Fruit fly (Drosophila melanogaster) whole organism, embryonic: Measurements from ENCODE around the gene CG32192.
A peak's percentile ranks its signal among the peaks of the same experiment; 100 is the strongest.

ENCODE experiments used
- Bdp1 ChIP-seq: fragments of 200-800 bp; sonication (Bioruptor generic); optimal IDR thresholded peaks from 3 replicates; lab custom pipeline; 2016; ENCODE audit warnings: missing biosample characterization, missing genetic modification characterization
- CG13894 ChIP-seq: fragments of 200-800 bp; sonication (Bioruptor generic); optimal IDR thresholded peaks from 3 replicates; lab custom pipeline; 2018; ENCODE audit warnings: missing biosample characterization, mild to moderate bottlenecking, missing genetic modification characterization, moderate library complexity
- CG14050 ChIP-seq: fragments of 200-800 bp; sonication (Bioruptor generic); IDR thresholded peaks from 3 replicates; pipeline ENCODE4 v1.3.6; 2022; ENCODE audit warnings: missing biosample characterization, missing genetic modification characterization
- CG15011 ChIP-seq: fragments of 200-800 bp; sonication (Bioruptor generic); optimal IDR thresholded peaks from 3 replicates; lab custom pipeline; 2018; ENCODE audit warnings: missing biosample characterization, mild to moderate bottlenecking, missing genetic modification characterization
- CG1792 ChIP-seq: fragments of 200-800 bp; sonication (Bioruptor generic); optimal IDR thresholded peaks from 2 replicates; lab custom pipeline; 2016; ENCODE audit warnings: missing biosample characterization, missing genetic modification characterization
- CG18599 ChIP-seq: fragments of 200-800 bp; sonication (Bioruptor generic); optimal IDR thresholded peaks from 3 replicates; lab custom pipeline; 2017; ENCODE audit warnings: missing biosample characterization, missing genetic modification characterization, mild to moderate bottlenecking, moderate library complexity, missing genetic modification reagents
- CG2120 ChIP-seq: fragments of 200-800 bp; sonication (Bioruptor generic); optimal IDR thresholded peaks from 3 replicates; lab custom pipeline; 2016; ENCODE audit warnings: missing biosample characterization, missing genetic modification characterization
- CG2678 ChIP-seq: fragments of 200-800 bp; sonication (Bioruptor generic); optimal IDR thresholded peaks from 3 replicates; lab custom pipeline; 2019; ENCODE audit warnings: missing biosample characterization, mild to moderate bottlenecking, missing genetic modification characterization, moderate library complexity
- CG3281 ChIP-seq: fragments of 200-800 bp; sonication (Bioruptor generic); optimal IDR thresholded peaks from 3 replicates; lab custom pipeline; 2017; ENCODE audit warnings: missing biosample characterization, mild to moderate bottlenecking, missing genetic modification characterization
- CG3847 ChIP-seq: fragments of 200-800 bp; sonication (Bioruptor generic); IDR thresholded peaks from 2 replicates; pipeline ENCODE4 v1.3.6; 2022; ENCODE audit warnings: missing biosample characterization, missing genetic modification characterization
- CG6175 ChIP-seq: fragments of 200-800 bp; sonication (Bioruptor generic); IDR thresholded peaks from 3 replicates; pipeline ENCODE4 v1.3.6; 2022; ENCODE audit warnings: missing biosample characterization, missing genetic modification characterization
- CG6683 ChIP-seq: fragments of 200-800 bp; sonication (Bioruptor generic); optimal IDR thresholded peaks from 2 replicates; lab custom pipeline; 2017; ENCODE audit warnings: missing biosample characterization, mild to moderate bottlenecking, missing genetic modification characterization, missing genetic modification reagents
- CG7372 ChIP-seq: fragments of 200-800 bp; sonication (Bioruptor generic); IDR thresholded peaks from 2 replicates; pipeline ENCODE4 v1.3.6; 2022; ENCODE audit warnings: missing biosample characterization, missing genetic modification characterization
- CG7556 ChIP-seq: fragments of 200-800 bp; sonication (Bioruptor generic); optimal IDR thresholded peaks from 2 replicates; lab custom pipeline; 2017; ENCODE audit warnings: missing biosample characterization, mild to moderate bottlenecking, missing genetic modification characterization
- CG7786 ChIP-seq: fragments of 200-800 bp; sonication (Bioruptor generic); optimal IDR thresholded peaks from 2 replicates; lab custom pipeline; 2016; ENCODE audit warnings: missing biosample characterization, missing genetic modification characterization
- CG8944 ChIP-seq: fragments of 200-800 bp; sonication (Bioruptor generic); optimal IDR thresholded peaks from 3 replicates; lab custom pipeline; 2016; ENCODE audit warnings: missing biosample characterization, missing genetic modification characterization
- CG9727 ChIP-seq: fragments of 200-800 bp; sonication (Bioruptor generic); optimal IDR thresholded peaks from 3 replicates; lab custom pipeline; 2017; ENCODE audit warnings: missing biosample characterization, mild to moderate bottlenecking, missing genetic modification characterization
- D19A ChIP-seq: fragments of 200-800 bp; optimal IDR thresholded peaks from 3 replicates; lab custom pipeline; 2019; ENCODE audit warnings: missing biosample characterization, mild to moderate bottlenecking, missing genetic modification characterization, moderate library complexity
- D19B ChIP-seq: fragments of 200-800 bp; sonication (Bioruptor generic); optimal IDR thresholded peaks from 2 replicates; lab custom pipeline; 2017; ENCODE audit warnings: missing biosample characterization, mild to moderate bottlenecking, missing genetic modification characterization
- Dbx ChIP-seq: fragments of 200-800 bp; sonication (Bioruptor generic); IDR thresholded peaks from 3 replicates; pipeline ENCODE4 v1.3.6; 2022; ENCODE audit warnings: missing biosample characterization, missing genetic modification characterization
- Dll ChIP-seq: fragments of 200-800 bp; sonication (Bioruptor generic); IDR thresholded peaks from 4 replicates; pipeline ENCODE4 v1.3.6; 2022; ENCODE audit warnings: missing biosample characterization, missing genetic modification characterization; ENCODE audit not compliant: partially characterized antibody
- Hey ChIP-seq: fragments of 200-800 bp; sonication (Bioruptor generic); optimal IDR thresholded peaks from 3 replicates; lab custom pipeline; 2018; ENCODE audit warnings: missing biosample characterization, mild to moderate bottlenecking, missing genetic modification characterization
- Hmr ChIP-seq: fragments of 200-800 bp; sonication (Bioruptor generic); optimal IDR thresholded peaks from 3 replicates; lab custom pipeline; 2017; ENCODE audit warnings: mild to moderate bottlenecking, missing biosample characterization, missing genetic modification reagents, missing genetic modification characterization
- Hmx ChIP-seq: fragments of 200-800 bp; sonication (Bioruptor generic); optimal IDR thresholded peaks from 2 replicates; lab custom pipeline; 2016; ENCODE audit warnings: missing biosample characterization, missing genetic modification characterization
- MESR4 ChIP-seq: fragments of 200-800 bp; sonication (Bioruptor generic); optimal IDR thresholded peaks from 2 replicates; lab custom pipeline; 2018; ENCODE audit warnings: missing biosample characterization, mild to moderate bottlenecking, missing genetic modification characterization, moderate library complexity
- PHDP ChIP-seq: fragments of 200-800 bp; sonication (Bioruptor generic); optimal IDR thresholded peaks from 3 replicates; lab custom pipeline; 2018; ENCODE audit warnings: missing biosample characterization, mild to moderate bottlenecking, missing genetic modification characterization, moderate library complexity
- Six4 ChIP-seq: fragments of 200-800 bp; sonication (Bioruptor generic); optimal IDR thresholded peaks from 2 replicates; lab custom pipeline; 2016; ENCODE audit warnings: missing biosample characterization, missing genetic modification characterization
- Stat92E ChIP-seq, 3 experiments: fragments of >200 bp in 2 of 3; fragments of 200-800 bp in 1 of 3; sonication (Bioruptor generic) in 1 of 3; optimal IDR thresholded peaks; 2 replicates each; lab custom pipeline; 2017 to 2019; ENCODE audit warnings: missing biosample characterization in 3 of 3, missing genetic modification characterization in 3 of 3, mild to moderate bottlenecking in 1 of 3, moderate library complexity in 1 of 3
- Trl ChIP-seq, 3 experiments: fragments of >200 bp in 2 of 3; fragments of 200-800 bp in 1 of 3; sonication (Bioruptor generic) in 1 of 3; optimal IDR thresholded peaks; 2 replicates in 1 of 3; 3 replicates in 2 of 3; lab custom pipeline; 2016 to 2017; ENCODE audit warnings: missing biosample characterization in 1 of 3, missing genetic modification characterization in 1 of 3
- ara ChIP-seq: fragments of 200-800 bp; sonication (Bioruptor generic); IDR thresholded peaks from 2 replicates; pipeline ENCODE4 v1.3.6; 2022; ENCODE audit warnings: missing biosample characterization, missing genetic modification characterization
- btn ChIP-seq: fragments of 200-800 bp; sonication (Bioruptor generic); optimal IDR thresholded peaks from 2 replicates; lab custom pipeline; 2016; ENCODE audit warnings: missing biosample characterization, missing genetic modification characterization
- chinmo ChIP-seq: fragments of 200-800 bp; sonication (Bioruptor generic); IDR thresholded peaks from 4 replicates; pipeline ENCODE4 v1.3.6; 2022; ENCODE audit warnings: missing biosample characterization, missing genetic modification characterization; ENCODE audit not compliant: partially characterized antibody
- chn ChIP-seq: fragments of 200-800 bp; sonication (Bioruptor generic); optimal IDR thresholded peaks from 2 replicates; lab custom pipeline; 2016; ENCODE audit warnings: missing biosample characterization, missing genetic modification characterization
- ci ChIP-seq: fragments of 200-800 bp; sonication (Bioruptor generic); IDR thresholded peaks from 3 replicates; pipeline ENCODE4 v1.3.6; 2022; ENCODE audit warnings: missing biosample characterization, missing genetic modification characterization
- crol ChIP-seq: fragments of 200-800 bp; sonication (Bioruptor generic); IDR thresholded peaks from 2 replicates; pipeline ENCODE4 v1.3.6; 2022; ENCODE audit warnings: missing biosample characterization, missing genetic modification characterization
- dati ChIP-seq: fragments of 200-800 bp; sonication (Bioruptor generic); IDR thresholded peaks from 2 replicates; pipeline ENCODE4 v1.3.6; 2022; ENCODE audit warnings: missing biosample characterization, missing genetic modification characterization
- dysf ChIP-seq: fragments of 200-800 bp; sonication (Bioruptor generic); IDR thresholded peaks from 3 replicates; pipeline ENCODE4 v1.3.6; 2022; ENCODE audit warnings: missing biosample characterization, missing genetic modification characterization
- ems ChIP-seq: fragments of 200-800 bp; sonication (Bioruptor generic); optimal IDR thresholded peaks from 3 replicates; lab custom pipeline; 2016; ENCODE audit warnings: missing biosample characterization, missing genetic modification characterization
- exex ChIP-seq: fragments of 200-800 bp; sonication (Bioruptor generic); optimal IDR thresholded peaks from 4 replicates; lab custom pipeline; 2018; ENCODE audit warnings: missing biosample characterization, mild to moderate bottlenecking, missing genetic modification characterization, moderate library complexity
- gro ChIP-seq: fragments of 200-800 bp; sonication (Bioruptor generic); optimal IDR thresholded peaks from 2 replicates; lab custom pipeline; 2016; ENCODE audit warnings: missing biosample characterization, missing genetic modification characterization
- p53 ChIP-seq: fragments of 200-800 bp; sonication (Bioruptor generic); optimal IDR thresholded peaks from 2 replicates; lab custom pipeline; 2016; ENCODE audit warnings: missing biosample characterization, missing genetic modification characterization
- pb ChIP-seq: fragments of 200-800 bp; sonication (Bioruptor generic); optimal IDR thresholded peaks from 3 replicates; lab custom pipeline; 2016; ENCODE audit warnings: missing biosample characterization, missing genetic modification characterization
- scrt ChIP-seq: fragments of 200-800 bp; sonication (Bioruptor generic); optimal IDR thresholded peaks from 2 replicates; lab custom pipeline; 2018; ENCODE audit warnings: missing biosample characterization, mild to moderate bottlenecking, missing genetic modification characterization, moderate library complexity
- sd ChIP-seq: fragments of 200-800 bp; sonication (Bioruptor generic); optimal IDR thresholded peaks from 3 replicates; lab custom pipeline; 2018; ENCODE audit warnings: missing biosample characterization, mild to moderate bottlenecking, missing genetic modification characterization, moderate library complexity
- unpg ChIP-seq: fragments of 200-800 bp; sonication (Bioruptor generic); optimal IDR thresholded peaks from 3 replicates; lab custom pipeline; 2018; ENCODE audit warnings: missing biosample characterization, mild to moderate bottlenecking, missing genetic modification characterization, moderate library complexity
- usp ChIP-seq: fragments of >200 bp; optimal IDR thresholded peaks from 2 replicates; lab custom pipeline; 2017; ENCODE audit warnings: missing biosample characterization, missing genetic modification characterization
- z ChIP-seq: fragments of 200-800 bp; sonication (Bioruptor generic); IDR thresholded peaks from 3 replicates; pipeline ENCODE4 v1.3.6; 2022; ENCODE audit warnings: missing biosample characterization, missing genetic modification characterization

Gene CG32192

dm6 chr3L:17993759-17994158 lies 46.4 kb upstream of the CG32192 start (continued):
- TF ChIP-seq CG14050 = no peak
- TF ChIP-seq, all 482 proteins: peak for 3

dm6 chr3L:17994560-17995202 lies 45.4 kb upstream of the CG32192 start:
- TF ChIP-seq pb (GFP tag; lab: Kevin White, UChicago) = no peak
- TF ChIP-seq Hmr (GFP tag; lab: Kevin White, UChicago) = peak; percentile 39
- TF ChIP-seq sd (tag; lab: Kevin White, UChicago) = peak; percentile 95
- TF ChIP-seq Dbx (GFP tag; lab: Robert Waterston, UW) = no peak
- TF ChIP-seq CG9727 (GFP tag; lab: Kevin White, UChicago) = peak; percentile 23
- TF ChIP-seq PHDP (tag; lab: Kevin White, UChicago) = peak; percentile 19
- TF ChIP-seq btn = no peak
- peak; percentile 62 for TF ChIP-seq exex
- no peak for TF ChIP-seq CG15011 (GFP tag; lab: Kevin White, UChicago)
- no peak for TF ChIP-seq Dll (GFP tag; lab: Robert Waterston, UW)
- TF ChIP-seq CG1792 (GFP tag; lab: Kevin White, UChicago) = no peak
- TF ChIP-seq ems (GFP tag; lab: Kevin White, UChicago) = no peak
- TF ChIP-seq chinmo (GFP tag; lab: Robert Waterston, UW) = peak; percentile 68; the same call in 1 of the 4 replicates
- TF ChIP-seq scrt (GFP tag; lab: Kevin White, UChicago) = peak; percentile 5
- TF ChIP-seq gro (GFP tag; lab: Kevin White, UChicago) = peak; percentile 25
- TF ChIP-seq Hmx (GFP tag; lab: Kevin White, UChicago) = no peak
- TF ChIP-seq CG6683 (GFP tag; lab: Kevin White, UChicago) = no peak
- TF ChIP-seq CG6175 (GFP tag; lab: Robert Waterston, UW) = no peak
- TF ChIP-seq CG13894 = peak; percentile 37
- peak; percentile 65 for TF ChIP-seq D19B (GFP tag; lab: Kevin White, UChicago)
- TF ChIP-seq Hey (tag; lab: Kevin White, UChicago) = peak; percentile 29
- no peak for TF ChIP-seq CG8944 (GFP tag; lab: Kevin White, UChicago)
- no peak for TF ChIP-seq CG7786 (GFP tag; lab: Kevin White, UChicago)
- no peak for TF ChIP-seq MESR4
- no peak for TF ChIP-seq dysf (GFP tag; lab: Robert Waterston, UW)
- peak; percentile 60 for TF ChIP-seq CG18599 (GFP tag; lab: Kevin White, UChicago)
- TF ChIP-seq ci = no peak
- 0 out of 2 replicates have a peak, but pooled peaks have one; percentile 8 for TF ChIP-seq CG3847 (GFP tag; lab: Robert Waterston, UW)
- TF ChIP-seq CG2678 (tag; lab: Kevin White, UChicago) = peak; percentile 34
- TF ChIP-seq crol (GFP tag; lab: Robert Waterston, UW) = peak; percentile 15; the same call in 1 of the 2 replicates
- TF ChIP-seq usp (GFP tag; lab: Kevin White, UChicago) = no peak
- peak; percentile 24 for TF ChIP-seq CG7556 (GFP tag; lab: Kevin White, UChicago)
- TF ChIP-seq chn (GFP tag; lab: Kevin White, UChicago) = no peak
- peak; percentile 6 for TF ChIP-seq CG2120 (GFP tag; lab: Kevin White, UChicago)
- TF ChIP-seq unpg (GFP tag; lab: Kevin White, UChicago) = no peak
- no peak for TF ChIP-seq CG7372 (GFP tag; lab: Robert Waterston, UW)
- no peak for TF ChIP-seq p53 (GFP tag; lab: Kevin White, UChicago)
- TF ChIP-seq Stat92E (GFP tag; optimal IDR thresholded peaks at IDR 0.05; lab: Kevin White, UChicago) = peak in 1 of 3 experiments; percentile 41
- peak; percentile 76 for TF ChIP-seq CG3281 (GFP tag; lab: Kevin White, UChicago)
- TF ChIP-seq z (GFP tag; lab: Robert Waterston, UW) = 0 out of 3 replicates have a peak, but pooled peaks have one; percentile 34
- TF ChIP-seq Six4 (GFP tag; lab: Kevin White, UChicago) = no peak
- no peak for TF ChIP-seq dati (GFP tag; lab: Robert Waterston, UW)
- no peak for TF ChIP-seq ara (GFP tag; lab: Robert Waterston, UW)
- peak in 1 of 2 experiments; percentile 9 for TF ChIP-seq Trl (optimal IDR thresholded peaks at IDR 0.05; lab: Kevin White, UChicago)
- no peak for TF ChIP-seq Trl (GFP tag; optimal IDR thresholded peaks at IDR 0.05; lab: Kevin White, UChicago)
- no peak for TF ChIP-seq Bdp1 (GFP tag; lab: Kevin White, UChicago)
- no peak for TF ChIP-seq D19A (tag; lab: Kevin White, UChicago)
